Worm (Caenorhabditis elegans) whole organism, midembryonic: ENCODE results near the gene arrd-28.

ENCODE experiments used
- T22C8.4 ChIP-seq: fragments of 200-800 bp; sonication (Bioruptor generic); IDR thresholded peaks from 2 replicates; pipeline ENCODE4 v1.3.6; 2022; ENCODE audit warnings: missing genetic modification characterization, missing compliant biosample characterization
- cog-1 ChIP-seq: sonication (generic microtip); optimal IDR thresholded peaks from 2 replicates; lab custom pipeline; 2016; ENCODE audit warnings: missing genetic modification characterization, missing compliant biosample characterization
- flt-1 ChIP-seq: fragments of 200-800 bp; sonication (Bioruptor generic); IDR thresholded peaks from 2 replicates; pipeline ENCODE4 v1.3.6; 2022; ENCODE audit warnings: missing genetic modification characterization, missing compliant biosample characterization
- klf-2 ChIP-seq: fragments of 200-800 bp; sonication (Bioruptor generic); conservative IDR thresholded peaks from 2 replicates; pipeline ENCODE4 v1.3.6; 2022; ENCODE audit warnings: missing genetic modification reagents, missing genetic modification characterization, missing compliant biosample characterization
- med-1 ChIP-seq: sonication (generic microtip); optimal IDR thresholded peaks from 2 replicates; lab custom pipeline; 2017; ENCODE audit warnings: missing genetic modification characterization, mild to moderate bottlenecking, missing compliant biosample characterization, antibody characterized with exemption, missing genetic modification reagents; ENCODE audit not compliant: insufficient read depth
- ref-1 ChIP-seq: fragments of 200-800 bp; sonication (Bioruptor generic); conservative IDR thresholded peaks from 2 replicates; pipeline ENCODE4 v1.3.6; 2022; ENCODE audit warnings: missing genetic modification reagents, missing genetic modification characterization, missing compliant biosample characterization
- tab-1 ChIP-seq: fragments of 200-800 bp; sonication (Bioruptor generic); IDR thresholded peaks from 2 replicates; pipeline ENCODE4 v1.3.6; 2022; ENCODE audit warnings: missing genetic modification characterization, missing compliant biosample characterization
- ztf-23 ChIP-seq: fragments of 200-800 bp; sonication (Bioruptor generic); IDR thresholded peaks from 2 replicates; pipeline ENCODE4 v1.3.6; 2022; ENCODE audit warnings: missing genetic modification reagents, missing genetic modification characterization, missing compliant biosample characterization
- ztf-29 ChIP-seq: fragments of 200-800 bp; sonication (Bioruptor generic); IDR thresholded peaks from 2 replicates; pipeline ENCODE4 v1.3.6; 2022; ENCODE audit warnings: missing genetic modification reagents, missing genetic modification characterization, missing compliant biosample characterization

Gene arrd-28

ce11 chrX:10219184-10219705 is 35.5 kb downstream of the arrd-28 start:
- TF ChIP-seq cog-1 (tag; lab: Kevin White, UChicago) (no peak), T22C8.4 (GFP tag; lab: Robert Waterston, UW) (no peak), ztf-29 (no peak), flt-1 (GFP tag; lab: Robert Waterston, UW) (no peak), ztf-23 (no peak), klf-2 (GFP tag; lab: Robert Waterston, UW) (no peak), tab-1 (no peak), ref-1 (GFP tag; lab: Robert Waterston, UW) (no peak), med-1 (no peak)

ce11 chrX:10225845-10226244 is 42.0 kb downstream of the arrd-28 start:
- no peak for TF ChIP-seq ref-1 (GFP tag; lab: Robert Waterston, UW)
- no peak for TF ChIP-seq cog-1 (tag; lab: Kevin White, UChicago)
- no peak for TF ChIP-seq flt-1 (GFP tag; lab: Robert Waterston, UW)
- TF ChIP-seq med-1: no peak
- TF ChIP-seq ztf-23: no peak
- no peak for TF ChIP-seq klf-2 (GFP tag; lab: Robert Waterston, UW)
- TF ChIP-seq T22C8.4 (GFP tag; lab: Robert Waterston, UW): no peak
- no peak for TF ChIP-seq ztf-29

ce11 chrX:10227217-10227616 is 43.4 kb downstream of the arrd-28 start:
- no peak for TF ChIP-seq cog-1 (tag; lab: Kevin White, UChicago)
- TF ChIP-seq med-1: no peak
- no peak for TF ChIP-seq T22C8.4 (GFP tag; lab: Robert Waterston, UW)
- no peak for TF ChIP-seq ztf-23
- TF ChIP-seq ztf-29: no peak
- TF ChIP-seq tab-1: no peak
- no peak for TF ChIP-seq klf-2 (GFP tag; lab: Robert Waterston, UW)
- TF ChIP-seq ref-1 (GFP tag; lab: Robert Waterston, UW): no peak
- no peak for TF ChIP-seq flt-1 (GFP tag; lab: Robert Waterston, UW)

- TF ChIP-seq ztf-23: no peak
- TF ChIP-seq tab-1: no peak
- no peak for TF ChIP-seq ztf-29
Measured at ce11 chrX:10228094-10228746, 44.4 kb downstream of the arrd-28 start, which contains the start of gene C14H10.3. TSS of gene C14H10.3 (minus strand) at chrX:10228137.

ce11 chrX:10230872-10231271 is 47.1 kb downstream of the arrd-28 start:
- TF ChIP-seq flt-1 (GFP tag; lab: Robert Waterston, UW) (no peak), tab-1 (no peak), T22C8.4 (GFP tag; lab: Robert Waterston, UW) (no peak), ztf-29 (no peak), klf-2 (GFP tag; lab: Robert Waterston, UW) (no peak), ztf-23 (no peak), med-1 (no peak), ref-1 (GFP tag; lab: Robert Waterston, UW) (no peak), cog-1 (tag; lab: Kevin White, UChicago) (no peak)

- no peak for TF ChIP-seq med-1
- TF ChIP-seq tab-1: no peak
- TF ChIP-seq ref-1 (GFP tag; lab: Robert Waterston, UW): no peak
- TF ChIP-seq flt-1 (GFP tag; lab: Robert Waterston, UW): no peak
- TF ChIP-seq klf-2 (GFP tag; lab: Robert Waterston, UW): no peak
- TF ChIP-seq ztf-29: no peak
- no peak for TF ChIP-seq cog-1 (tag; lab: Kevin White, UChicago)
- no peak for TF ChIP-seq ztf-23
- no peak for TF ChIP-seq T22C8.4 (GFP tag; lab: Robert Waterston, UW)
Measured at ce11 chrX:10232395-10232794, 48.6 kb downstream of the arrd-28 start.
